Fruit fly (Drosophila melanogaster) whole organism: ENCODE data around the gene Bx42.

ENCODE experiments used
- CG8478 ChIP-seq: fragments of >200 bp; optimal IDR thresholded peaks from 2 replicates; lab custom pipeline; 2018; ENCODE audit warnings: inconsistent platforms
- Dll ChIP-seq: fragments of >200 bp; optimal IDR thresholded peaks from 2 replicates; lab custom pipeline; 2017
- psq ChIP-seq: fragments of >200 bp; optimal IDR thresholded peaks from 2 replicates; lab custom pipeline; 2017
- usp ChIP-seq: fragments of >200 bp; optimal IDR thresholded peaks from 2 replicates; lab custom pipeline; 2017; ENCODE audit warnings: missing biosample characterization, missing genetic modification characterization, mixed read lengths

DNA sequence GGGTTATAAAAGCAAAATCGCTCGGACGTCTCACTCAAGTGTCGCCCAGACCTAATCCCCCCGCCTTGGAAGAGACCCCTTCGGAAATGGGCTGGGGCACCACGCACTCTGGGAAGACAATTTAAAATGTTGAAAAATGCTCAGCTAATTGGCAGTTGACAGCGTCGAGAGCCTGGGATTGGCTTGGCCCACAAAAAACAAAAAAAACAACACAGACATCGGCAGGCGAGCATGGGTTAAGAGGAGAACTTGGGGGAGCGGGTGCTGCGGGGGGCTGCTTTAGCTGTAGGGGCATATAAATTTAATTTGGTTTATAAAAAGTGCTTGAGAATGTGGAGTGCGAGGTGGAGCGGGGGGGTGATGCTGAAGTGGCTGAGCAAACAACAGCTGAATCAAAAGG lies 16.1 kb upstream of the Bx42 start:
- TF ChIP-seq psq (lab: Kevin White, UChicago) (no peak), CG8478 (lab: Kevin White, UChicago) (no peak), Dll (lab: Kevin White, UChicago) (no peak), usp (GFP tag; lab: Kevin White, UChicago) (no peak)
